Fruit fly (Drosophila melanogaster) whole organism, embryonic: ENCODE measurements around the gene smash.

Experiments used
- Atf-2 ChIP-seq: fragments of 200-800 bp; sonication (Bioruptor generic); optimal IDR thresholded peaks from 2 replicates; lab custom pipeline; 2016; ENCODE audit warnings: missing biosample characterization, missing genetic modification characterization
- BEAF-32 ChIP-seq: fragments of 200-800 bp; sonication (Bioruptor generic); optimal IDR thresholded peaks from 3 replicates; lab custom pipeline; 2017; ENCODE audit warnings: missing biosample characterization, missing genetic modification characterization, mild to moderate bottlenecking, moderate library complexity, missing genetic modification reagents
- BtbVII ChIP-seq: fragments of 200-800 bp; sonication (Bioruptor generic); optimal IDR thresholded peaks from 3 replicates; lab custom pipeline; 2017; ENCODE audit warnings: missing biosample characterization, mild to moderate bottlenecking, missing genetic modification characterization
- CG11696 ChIP-seq: fragments of 200-800 bp; sonication (Bioruptor generic); IDR thresholded peaks from 2 replicates; pipeline ENCODE4 v1.3.6; 2022; ENCODE audit warnings: missing biosample characterization, missing genetic modification characterization
- CG15601 ChIP-seq: fragments of 200-800 bp; sonication (Bioruptor generic); optimal IDR thresholded peaks from 3 replicates; lab custom pipeline; 2019; ENCODE audit warnings: missing biosample characterization, mild to moderate bottlenecking, missing genetic modification characterization, moderate library complexity
- CG15696 ChIP-seq: fragments of 200-800 bp; sonication (Bioruptor generic); optimal IDR thresholded peaks from 2 replicates; lab custom pipeline; 2019; ENCODE audit warnings: missing biosample characterization, mild to moderate bottlenecking, missing genetic modification characterization, moderate library complexity
- CG17186 ChIP-seq: fragments of 200-800 bp; sonication (Bioruptor generic); optimal IDR thresholded peaks from 3 replicates; lab custom pipeline; 2017; ENCODE audit warnings: missing biosample characterization, missing genetic modification reagents, missing genetic modification characterization
- CG17612 ChIP-seq: fragments of 200-800 bp; sonication (Bioruptor generic); IDR thresholded peaks from 2 replicates; pipeline ENCODE4 v1.3.6; 2022; ENCODE audit warnings: missing biosample characterization, missing genetic modification characterization
- CG33213 ChIP-seq: fragments of 200-800 bp; sonication (Bioruptor generic); optimal IDR thresholded peaks from 3 replicates; lab custom pipeline; 2016; ENCODE audit warnings: missing biosample characterization, missing genetic modification characterization
- CG4707 ChIP-seq: fragments of 200-800 bp; sonication (Bioruptor generic); optimal IDR thresholded peaks from 2 replicates; lab custom pipeline; 2018; ENCODE audit warnings: missing biosample characterization, mild to moderate bottlenecking, missing genetic modification characterization, moderate library complexity
- CG4854 ChIP-seq: fragments of 200-800 bp; sonication (Bioruptor generic); optimal IDR thresholded peaks from 2 replicates; lab custom pipeline; 2016; ENCODE audit warnings: missing biosample characterization, missing genetic modification characterization, inconsistent platforms
- CG5180 ChIP-seq: fragments of 200-800 bp; sonication (Bioruptor generic); optimal IDR thresholded peaks from 3 replicates; lab custom pipeline; 2017; ENCODE audit warnings: missing biosample characterization, missing genetic modification characterization, mild to moderate bottlenecking, moderate library complexity, missing genetic modification reagents
- CG6654 ChIP-seq: fragments of 200-800 bp; sonication (Bioruptor generic); optimal IDR thresholded peaks from 2 replicates; lab custom pipeline; 2017; ENCODE audit warnings: missing biosample characterization, mild to moderate bottlenecking, missing genetic modification characterization
- CG6765 ChIP-seq: fragments of 200-800 bp; sonication (Bioruptor generic); optimal IDR thresholded peaks from 3 replicates; lab custom pipeline; 2017; ENCODE audit warnings: missing biosample characterization, mild to moderate bottlenecking, missing genetic modification characterization
- CG7357 ChIP-seq: fragments of 200-800 bp; sonication (Bioruptor generic); IDR thresholded peaks from 3 replicates; pipeline ENCODE4 v1.3.6; 2022; ENCODE audit warnings: missing biosample characterization, missing genetic modification characterization
- CG7372 ChIP-seq: fragments of 200-800 bp; sonication (Bioruptor generic); IDR thresholded peaks from 2 replicates; pipeline ENCODE4 v1.3.6; 2022; ENCODE audit warnings: missing biosample characterization, missing genetic modification characterization
- CG7745 ChIP-seq: fragments of 200-800 bp; sonication (Bioruptor generic); optimal IDR thresholded peaks from 2 replicates; lab custom pipeline; 2018; ENCODE audit warnings: missing biosample characterization, mild to moderate bottlenecking, missing genetic modification characterization, moderate library complexity
- CG8281 ChIP-seq: fragments of 200-800 bp; sonication (Bioruptor generic); optimal IDR thresholded peaks from 2 replicates; lab custom pipeline; 2018; ENCODE audit warnings: missing biosample characterization, mild to moderate bottlenecking, missing genetic modification characterization, moderate library complexity
- CG8944 ChIP-seq: fragments of 200-800 bp; sonication (Bioruptor generic); optimal IDR thresholded peaks from 3 replicates; lab custom pipeline; 2016; ENCODE audit warnings: missing biosample characterization, missing genetic modification characterization
- Camta ChIP-seq: fragments of 200-800 bp; sonication (Bioruptor generic); optimal IDR thresholded peaks from 2 replicates; lab custom pipeline; 2016; ENCODE audit warnings: missing biosample characterization, missing genetic modification characterization
- CoRest ChIP-seq: fragments of 200-800 bp; sonication (Bioruptor generic); optimal IDR thresholded peaks from 3 replicates; lab custom pipeline; 2018; ENCODE audit warnings: missing biosample characterization, mild to moderate bottlenecking, missing genetic modification characterization, moderate library complexity
- Deaf1 ChIP-seq: fragments of 200-800 bp; optimal IDR thresholded peaks from 3 replicates; lab custom pipeline; 2019; ENCODE audit warnings: missing biosample characterization, mild to moderate bottlenecking, missing genetic modification characterization, moderate library complexity
- HLH3B ChIP-seq: fragments of 200-800 bp; sonication (Bioruptor generic); IDR thresholded peaks from 2 replicates; pipeline ENCODE4 v1.3.6; 2022; ENCODE audit warnings: missing biosample characterization, missing genetic modification characterization
- Hmr ChIP-seq: fragments of 200-800 bp; sonication (Bioruptor generic); optimal IDR thresholded peaks from 3 replicates; lab custom pipeline; 2017; ENCODE audit warnings: mild to moderate bottlenecking, missing biosample characterization, missing genetic modification reagents, missing genetic modification characterization
- Hr39 ChIP-seq: fragments of >200 bp; optimal IDR thresholded peaks from 2 replicates; lab custom pipeline; 2017
- Jarid2 ChIP-seq: fragments of 200-800 bp; sonication (Bioruptor generic); optimal IDR thresholded peaks from 3 replicates; lab custom pipeline; 2017; ENCODE audit warnings: mild to moderate bottlenecking, missing biosample characterization, missing genetic modification reagents, missing genetic modification characterization
- Nf-YA ChIP-seq: fragments of 200-800 bp; sonication (Bioruptor generic); IDR thresholded peaks from 2 replicates; pipeline ENCODE4 v1.3.6; 2022; ENCODE audit warnings: missing biosample characterization, missing genetic modification characterization
- Poxn ChIP-seq: fragments of 200-800 bp; sonication (Bioruptor generic); IDR thresholded peaks from 2 replicates; pipeline ENCODE4 v1.3.6; 2022; ENCODE audit warnings: missing biosample characterization, missing genetic modification characterization
- Rfx ChIP-seq: fragments of 200-800 bp; sonication (Bioruptor generic); IDR thresholded peaks from 2 replicates; pipeline ENCODE4 v1.3.6; 2022; ENCODE audit warnings: missing biosample characterization, missing genetic modification characterization
- Sox100B ChIP-seq: fragments of 200-800 bp; sonication (Bioruptor generic); optimal IDR thresholded peaks from 3 replicates; lab custom pipeline; 2018; ENCODE audit warnings: missing biosample characterization, mild to moderate bottlenecking, missing genetic modification characterization
- bbx ChIP-seq: fragments of 200-800 bp; sonication (Bioruptor generic); IDR thresholded peaks from 2 replicates; pipeline ENCODE4 v1.3.6; 2022; ENCODE audit warnings: missing biosample characterization, missing genetic modification characterization; ENCODE audit not compliant: partially characterized antibody
- caup ChIP-seq: fragments of 200-800 bp; sonication (Bioruptor generic); optimal IDR thresholded peaks from 3 replicates; lab custom pipeline; 2017; ENCODE audit warnings: missing biosample characterization, mild to moderate bottlenecking, missing genetic modification characterization, moderate library complexity; ENCODE audit not compliant: severe bottlenecking
- croc ChIP-seq: fragments of 200-800 bp; sonication (Bioruptor generic); conservative IDR thresholded peaks from 3 replicates; pipeline ENCODE4 v1.3.6; 2022; ENCODE audit warnings: missing biosample characterization, missing genetic modification characterization
- crp ChIP-seq, 2 experiments: fragments of 200-800 bp; sonication (Bioruptor generic); optimal IDR thresholded peaks; 2 replicates in 1 of 2; 3 replicates in 1 of 2; lab custom pipeline; 2017; ENCODE audit warnings: missing biosample characterization in 2 of 2, missing genetic modification characterization in 2 of 2, mild to moderate bottlenecking in 1 of 2, moderate library complexity in 1 of 2
- dm ChIP-seq: fragments of 200-800 bp; sonication (Bioruptor generic); optimal IDR thresholded peaks from 3 replicates; lab custom pipeline; 2016; ENCODE audit warnings: missing biosample characterization, missing genetic modification characterization
- fd96Cb ChIP-seq: fragments of 200-800 bp; sonication (Bioruptor generic); optimal IDR thresholded peaks from 2 replicates; lab custom pipeline; 2018; ENCODE audit warnings: missing biosample characterization, mild to moderate bottlenecking, missing genetic modification characterization, moderate library complexity
- grau ChIP-seq: fragments of 200-800 bp; optimal IDR thresholded peaks from 3 replicates; lab custom pipeline; 2019; ENCODE audit warnings: missing biosample characterization, mild to moderate bottlenecking, missing genetic modification characterization, moderate library complexity
- insv ChIP-seq, 2 experiments: fragments of 200-800 bp; sonication (Bioruptor generic); optimal IDR thresholded peaks; 3 replicates each; lab custom pipeline; 2016 to 2018; ENCODE audit warnings: missing biosample characterization in 2 of 2, missing genetic modification characterization in 2 of 2
- inv ChIP-seq: fragments of 200-800 bp; sonication (Bioruptor generic); IDR thresholded peaks from 2 replicates; pipeline ENCODE4 v1.3.6; 2022; ENCODE audit warnings: missing biosample characterization, missing genetic modification characterization; ENCODE audit not compliant: partially characterized antibody
- lilli ChIP-seq: fragments of 200-800 bp; sonication (Bioruptor generic); optimal IDR thresholded peaks from 3 replicates; lab custom pipeline; 2016; ENCODE audit warnings: missing biosample characterization, missing genetic modification characterization
- mld ChIP-seq: fragments of 200-800 bp; sonication (Bioruptor generic); IDR thresholded peaks from 3 replicates; pipeline ENCODE4 v1.3.6; 2022; ENCODE audit warnings: missing biosample characterization, missing genetic modification characterization; ENCODE audit not compliant: partially characterized antibody
- psq ChIP-seq: fragments of 200-800 bp; sonication (Bioruptor generic); optimal IDR thresholded peaks from 2 replicates; lab custom pipeline; 2017; ENCODE audit warnings: missing biosample characterization, missing genetic modification characterization
- shn ChIP-seq: fragments of 200-800 bp; sonication (Bioruptor generic); optimal IDR thresholded peaks from 3 replicates; lab custom pipeline; 2016; ENCODE audit warnings: missing biosample characterization, missing genetic modification characterization
- sim ChIP-seq: fragments of 200-800 bp; sonication (Bioruptor generic); IDR thresholded peaks from 2 replicates; pipeline ENCODE4 v1.3.6; 2022; ENCODE audit warnings: missing biosample characterization, missing genetic modification characterization
- tna ChIP-seq: fragments of 200-800 bp; sonication (Bioruptor generic); IDR thresholded peaks from 2 replicates; pipeline ENCODE4 v1.3.6; 2022; ENCODE audit warnings: missing biosample characterization, missing genetic modification characterization; ENCODE audit not compliant: partially characterized antibody
- tx ChIP-seq: fragments of 200-800 bp; sonication (Bioruptor generic); optimal IDR thresholded peaks from 2 replicates; lab custom pipeline; 2016; ENCODE audit warnings: missing biosample characterization, missing genetic modification characterization
- zen ChIP-seq: fragments of 200-800 bp; sonication (Bioruptor generic); optimal IDR thresholded peaks from 3 replicates; lab custom pipeline; 2018; ENCODE audit warnings: missing biosample characterization, mild to moderate bottlenecking, missing genetic modification characterization, moderate library complexity

smash gene

DNA sequence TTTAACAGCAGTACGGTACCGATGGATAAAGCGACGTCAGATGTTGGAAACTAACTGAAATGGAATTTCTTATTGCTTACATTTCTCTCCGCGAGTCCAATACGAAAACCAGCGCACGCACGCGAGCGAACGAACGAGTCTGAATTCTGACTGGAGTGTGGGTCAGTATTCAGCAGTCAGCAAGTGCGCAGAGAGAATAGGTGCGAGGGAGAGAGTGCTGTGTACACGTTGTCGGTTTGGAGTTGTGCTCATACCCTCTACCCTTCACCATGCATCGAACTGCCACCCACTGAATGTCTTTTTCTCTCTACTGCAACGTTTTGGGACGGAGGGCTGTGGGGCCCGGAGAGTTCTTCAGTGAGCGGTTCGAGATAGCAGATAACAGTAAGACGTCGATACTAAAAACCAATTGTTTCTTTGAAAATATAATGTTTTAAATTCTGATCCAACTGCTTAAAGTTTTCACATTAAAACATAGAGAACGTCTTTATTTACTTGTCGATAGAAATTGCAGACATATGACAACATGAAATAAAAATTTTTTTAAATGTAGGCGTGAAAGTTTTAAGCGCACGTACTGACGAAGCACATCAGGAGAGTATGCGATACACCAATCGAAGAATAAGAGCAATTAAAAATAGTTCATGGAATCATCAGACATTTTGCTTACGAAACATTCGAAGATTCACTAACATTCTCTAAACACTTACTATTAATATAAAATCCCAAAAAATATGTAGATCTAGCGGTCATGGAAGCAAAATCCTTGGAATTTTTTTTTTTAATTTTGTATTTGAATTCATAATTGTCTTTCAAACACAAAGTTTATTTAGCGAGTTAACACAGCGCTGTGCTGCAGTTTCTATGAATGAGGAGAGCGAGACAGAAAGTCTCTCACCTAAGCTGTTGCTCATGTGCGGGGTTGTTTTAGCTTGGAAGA, 80.4 kb downstream of the smash start (continued):
- TF ChIP-seq mld (GFP tag; lab: Robert Waterston, UW): no peak
- TF ChIP-seq CG11696: no peak
- no peak for TF ChIP-seq Hr39
- peak; percentile 77 for TF ChIP-seq caup (GFP tag; lab: Kevin White, UChicago)
- peak; percentile 80 for TF ChIP-seq fd96Cb
- peak; percentile 1 for TF ChIP-seq Jarid2 (GFP tag; lab: Kevin White, UChicago)
- TF ChIP-seq insv (GFP tag; optimal IDR thresholded peaks at IDR 0.05; lab: Kevin White, UChicago): peak in 1 of 2 experiments; percentile 93
- no peak for TF ChIP-seq sim
- peak; percentile 54 for TF ChIP-seq CG15696 (tag; lab: Kevin White, UChicago)
- peak; percentile 94 for TF ChIP-seq CoRest (tag; lab: Kevin White, UChicago)
- TF ChIP-seq CG17612 (GFP tag; lab: Robert Waterston, UW): no peak
- peak; percentile 78 for TF ChIP-seq Deaf1 (tag; lab: Kevin White, UChicago)
- TF ChIP-seq inv (GFP tag; lab: Robert Waterston, UW): no peak
- peak; percentile 43 for TF ChIP-seq CG33213
- TF ChIP-seq CG8281 (tag; lab: Kevin White, UChicago): peak; percentile 59
- TF ChIP-seq crp (GFP tag; optimal IDR thresholded peaks at IDR 0.05; lab: Kevin White, UChicago): peak in 1 of 2 experiments; percentile 45
- peak; percentile 51 for TF ChIP-seq BtbVII (GFP tag; lab: Kevin White, UChicago)
- peak; percentile 63 for TF ChIP-seq CG5180
- TF ChIP-seq zen (tag; lab: Kevin White, UChicago): peak; percentile 21
- TF ChIP-seq CG8944 (GFP tag; lab: Kevin White, UChicago): peak; percentile 84
- peak; percentile 71 for TF ChIP-seq CG6765 (GFP tag; lab: Kevin White, UChicago)
- peak; percentile 82 for TF ChIP-seq Hmr (GFP tag; lab: Kevin White, UChicago)
- TF ChIP-seq CG7357: peak; percentile 59; the same call in 1 of the 3 replicates
- no peak for TF ChIP-seq psq (GFP tag; lab: Kevin White, UChicago)
- TF ChIP-seq Nf-YA (GFP tag; lab: Robert Waterston, UW): no peak
- peak; percentile 87 for TF ChIP-seq Camta (GFP tag; lab: Kevin White, UChicago)
- peak; percentile 90 for TF ChIP-seq Atf-2 (GFP tag; lab: Kevin White, UChicago)
- peak; percentile 90 for TF ChIP-seq lilli (GFP tag; lab: Kevin White, UChicago)
- TF ChIP-seq grau: peak; percentile 97
- peak; percentile 94 for TF ChIP-seq Sox100B
- TF ChIP-seq CG7372 (GFP tag; lab: Robert Waterston, UW): no peak
- TF ChIP-seq tx (GFP tag; lab: Kevin White, UChicago): peak; percentile 86
- peak; percentile 84 for TF ChIP-seq shn (GFP tag; lab: Kevin White, UChicago)
- no peak for TF ChIP-seq BEAF-32
- TF ChIP-seq Rfx (GFP tag; lab: Robert Waterston, UW): no peak
- peak; percentile 74 for TF ChIP-seq CG6654
- peak; percentile 73 for TF ChIP-seq CG15601 (tag; lab: Kevin White, UChicago)
- peak; percentile 56 for TF ChIP-seq CG4854
- no peak for TF ChIP-seq HLH3B (GFP tag; lab: Robert Waterston, UW)
- TF ChIP-seq CG4707 (GFP tag; lab: Kevin White, UChicago): peak; percentile 11
- no peak for TF ChIP-seq bbx (GFP tag; lab: Robert Waterston, UW)
- TF ChIP-seq CG17186: no peak
- no peak for TF ChIP-seq tna (GFP tag; lab: Robert Waterston, UW)
- no peak for TF ChIP-seq Poxn (GFP tag; lab: Robert Waterston, UW)
- TF ChIP-seq croc: peak; percentile 57
- no peak for TF ChIP-seq CG7745 (tag; lab: Kevin White, UChicago)
- peak; percentile 57 for TF ChIP-seq dm (GFP tag; lab: Kevin White, UChicago)
